Worm (Caenorhabditis elegans) whole organism, L1 larva: ENCODE data around the gene rab-6.1.

ENCODE experiments used
- C04F5.9 ChIP-seq: sonication (generic microtip); optimal IDR thresholded peaks from 2 replicates; lab custom pipeline; 2016; ENCODE audit warnings: missing genetic modification characterization, missing compliant biosample characterization
- C16A3.4 ChIP-seq: fragments of 150-350 bp; optimal IDR thresholded peaks from 2 replicates; lab custom pipeline; 2014; ENCODE audit warnings: missing biosample characterization, missing genetic modification characterization
- C34B4.2 ChIP-seq: sonication (generic microtip); optimal IDR thresholded peaks from 2 replicates; lab custom pipeline; 2017; ENCODE audit warnings: mild to moderate bottlenecking, missing genetic modification characterization, missing compliant biosample characterization
- F16B12.6 ChIP-seq: fragments of 150-350 bp; optimal IDR thresholded peaks from 2 replicates; lab custom pipeline; 2014; ENCODE audit warnings: missing biosample characterization, missing genetic modification characterization
- Y116A8C.19 ChIP-seq: sonication (generic microtip); optimal IDR thresholded peaks from 2 replicates; lab custom pipeline; 2016; ENCODE audit warnings: missing compliant biosample characterization, missing genetic modification characterization, borderline replicate concordance
- aha-1 ChIP-seq: fragments of 150-350 bp; optimal IDR thresholded peaks from 2 replicates; lab custom pipeline; 2014; ENCODE audit warnings: missing biosample characterization, missing genetic modification characterization
- alr-1 ChIP-seq: fragments of 200-800 bp; sonication (Bioruptor generic); optimal IDR thresholded peaks from 2 replicates; lab custom pipeline; 2018; ENCODE audit warnings: borderline replicate concordance, mild to moderate bottlenecking, missing genetic modification characterization, missing compliant biosample characterization
- ama-1 ChIP-seq: fragments of 150-350 bp; optimal IDR thresholded peaks from 2 replicates; lab custom pipeline; 2014
- blmp-1 ChIP-seq: fragments of 150-350 bp; optimal IDR thresholded peaks from 2 replicates; lab custom pipeline; 2014; ENCODE audit warnings: missing biosample characterization, missing genetic modification characterization
- ceh-63 ChIP-seq: fragments of 200-800 bp; sonication (Bioruptor generic); optimal IDR thresholded peaks from 2 replicates; lab custom pipeline; 2018; ENCODE audit warnings: mild to moderate bottlenecking, missing genetic modification characterization, missing compliant biosample characterization
- ceh-8 ChIP-seq: fragments of 200-800 bp; sonication (Bioruptor generic); optimal IDR thresholded peaks from 2 replicates; lab custom pipeline; 2018; ENCODE audit warnings: mild to moderate bottlenecking, missing genetic modification characterization, moderate library complexity, missing compliant biosample characterization
- ceh-88 ChIP-seq: fragments of 200-800 bp; sonication (Bioruptor generic); IDR thresholded peaks from 2 replicates; pipeline ENCODE4 v1.3.6; 2022; ENCODE audit warnings: missing genetic modification characterization, missing compliant biosample characterization
- dsc-1 ChIP-seq: sonication (generic microtip); optimal IDR thresholded peaks from 2 replicates; lab custom pipeline; 2016; ENCODE audit warnings: mild to moderate bottlenecking, missing genetic modification characterization, missing compliant biosample characterization
- efl-1 ChIP-seq, 4 experiments: fragments of 150-350 bp; optimal IDR thresholded peaks in 3 of 4; peaks in 1 of 4; 1 replicate in 1 of 4; 2 replicates in 3 of 4; lab custom pipeline; 2014; ENCODE audit warnings: missing biosample characterization in 2 of 4, missing genetic modification characterization in 2 of 4, missing genetic modification reagents in 2 of 4
- efl-3 ChIP-seq: fragments of 200-800 bp; sonication (Bioruptor generic); optimal IDR thresholded peaks from 2 replicates; lab custom pipeline; 2018; ENCODE audit warnings: mild to moderate bottlenecking, missing genetic modification characterization, missing compliant biosample characterization
- egl-27 ChIP-seq, 2 experiments: fragments of 150-350 bp in 1 of 2; sonication (generic microtip); optimal IDR thresholded peaks; 3 replicates each; lab custom pipeline; 2017 to 2018; ENCODE audit warnings: missing biosample characterization in 2 of 2, missing genetic modification characterization in 2 of 2, missing genetic modification reagents in 2 of 2
- elt-2 ChIP-seq: sonication (generic microtip); optimal IDR thresholded peaks from 2 replicates; lab custom pipeline; 2016; ENCODE audit warnings: missing genetic modification characterization, mild to moderate bottlenecking, inconsistent platforms, missing compliant biosample characterization, missing genetic modification reagents
- ets-5 ChIP-seq: fragments of 200-800 bp; sonication (Bioruptor generic); IDR thresholded peaks from 2 replicates; pipeline ENCODE4 v1.3.6; 2022; ENCODE audit warnings: missing genetic modification characterization, missing compliant biosample characterization
- fkh-4 ChIP-seq: sonication (generic microtip); optimal IDR thresholded peaks from 2 replicates; lab custom pipeline; 2016; ENCODE audit warnings: missing compliant biosample characterization, missing genetic modification characterization, borderline replicate concordance
- hlh-4 ChIP-seq: sonication (generic microtip); optimal IDR thresholded peaks from 2 replicates; lab custom pipeline; 2016; ENCODE audit warnings: mild to moderate bottlenecking, missing genetic modification characterization, missing compliant biosample characterization
- irx-1 ChIP-seq: sonication (generic microtip); optimal IDR thresholded peaks from 2 replicates; lab custom pipeline; 2016; ENCODE audit warnings: missing genetic modification characterization, missing compliant biosample characterization
- isw-1 ChIP-seq: fragments of 200-800 bp; sonication (Bioruptor generic); IDR thresholded peaks from 2 replicates; pipeline ENCODE4 v1.3.6; 2022; ENCODE audit warnings: missing genetic modification characterization, missing compliant biosample characterization
- jun-1 ChIP-seq: fragments of 150-350 bp; optimal IDR thresholded peaks from 2 replicates; lab custom pipeline; 2014; ENCODE audit warnings: missing biosample characterization, missing genetic modification reagents, missing genetic modification characterization
- lin-14 ChIP-seq: fragments of 200-800 bp; sonication (Bioruptor generic); optimal IDR thresholded peaks from 2 replicates; lab custom pipeline; 2018; ENCODE audit warnings: mild to moderate bottlenecking, missing genetic modification characterization, moderate library complexity, missing compliant biosample characterization
- lin-15B ChIP-seq: fragments of 150-350 bp; sonication (generic microtip); optimal IDR thresholded peaks from 3 replicates; lab custom pipeline; 2014; ENCODE audit warnings: missing biosample characterization, missing genetic modification characterization
- lir-3 ChIP-seq: sonication (generic microtip); optimal IDR thresholded peaks from 2 replicates; lab custom pipeline; 2016; ENCODE audit warnings: mild to moderate bottlenecking, missing genetic modification characterization, moderate library complexity, missing compliant biosample characterization; ENCODE audit not compliant: poor library complexity
- lsy-2 ChIP-seq, 2 experiments: fragments of 150-350 bp; optimal IDR thresholded peaks; 2 replicates each; lab custom pipeline; 2014; ENCODE audit warnings: missing biosample characterization in 2 of 2, missing genetic modification characterization in 2 of 2
- mdl-1 ChIP-seq, 2 experiments: fragments of 150-350 bp; optimal IDR thresholded peaks; 2 replicates each; lab custom pipeline; 2014 to 2017; ENCODE audit warnings: missing biosample characterization in 2 of 2, missing genetic modification characterization in 2 of 2, inconsistent platforms in 1 of 2
- mep-1 ChIP-seq: fragments of 150-350 bp; optimal IDR thresholded peaks from 2 replicates; lab custom pipeline; 2014; ENCODE audit warnings: missing biosample characterization, missing genetic modification characterization
- nhr-12 ChIP-seq: sonication (generic microtip); optimal IDR thresholded peaks from 2 replicates; lab custom pipeline; 2017; ENCODE audit warnings: missing biosample characterization, missing genetic modification characterization
- nhr-20 ChIP-seq: sonication (generic microtip); optimal IDR thresholded peaks from 2 replicates; lab custom pipeline; 2016; ENCODE audit warnings: mild to moderate bottlenecking, missing genetic modification characterization, missing compliant biosample characterization
- nhr-237 ChIP-seq: fragments of 150-350 bp; optimal IDR thresholded peaks from 2 replicates; lab custom pipeline; 2014; ENCODE audit warnings: missing biosample characterization, missing genetic modification characterization
- nhr-47 ChIP-seq: sonication (generic microtip); optimal IDR thresholded peaks from 2 replicates; lab custom pipeline; 2016; ENCODE audit warnings: mild to moderate bottlenecking, missing genetic modification characterization, moderate library complexity, missing compliant biosample characterization
- nhr-71 ChIP-seq: sonication (generic microtip); optimal IDR thresholded peaks from 2 replicates; lab custom pipeline; 2016; ENCODE audit warnings: mild to moderate bottlenecking, missing genetic modification characterization, moderate library complexity, missing compliant biosample characterization
- nhr-84 ChIP-seq: sonication (generic microtip); optimal IDR thresholded peaks from 2 replicates; lab custom pipeline; 2017; ENCODE audit warnings: missing biosample characterization, missing genetic modification characterization
- nhr-85 ChIP-seq: sonication (generic microtip); peaks from one replicate; lab custom pipeline; 2016; ENCODE audit warnings: missing genetic modification characterization, inconsistent platforms, missing compliant biosample characterization
- pqm-1 ChIP-seq: sonication (generic microtip); optimal IDR thresholded peaks from 3 replicates; lab custom pipeline; 2017; ENCODE audit warnings: missing biosample characterization, missing genetic modification characterization
- snu-23 ChIP-seq: sonication (generic microtip); optimal IDR thresholded peaks from 2 replicates; lab custom pipeline; 2016; ENCODE audit warnings: missing genetic modification characterization, missing compliant biosample characterization
- sox-4 ChIP-seq: sonication (generic microtip); optimal IDR thresholded peaks from 2 replicates; lab custom pipeline; 2016; ENCODE audit warnings: missing genetic modification characterization, missing compliant biosample characterization
- sptf-1 ChIP-seq: fragments of 150-350 bp; optimal IDR thresholded peaks from 2 replicates; lab custom pipeline; 2014; ENCODE audit warnings: missing biosample characterization, missing genetic modification characterization
- swsn-7 ChIP-seq: sonication (generic microtip); optimal IDR thresholded peaks from 2 replicates; lab custom pipeline; 2016; ENCODE audit warnings: missing genetic modification characterization, missing compliant biosample characterization
- tlp-1 ChIP-seq: fragments of 150-350 bp; optimal IDR thresholded peaks from 2 replicates; lab custom pipeline; 2014; ENCODE audit warnings: missing biosample characterization, missing genetic modification characterization
- unc-30 ChIP-seq: sonication (generic microtip); optimal IDR thresholded peaks from 2 replicates; lab custom pipeline; 2017; ENCODE audit warnings: missing biosample characterization, missing genetic modification characterization
- unc-62 ChIP-seq: fragments of 150-350 bp; optimal IDR thresholded peaks from 2 replicates; lab custom pipeline; 2014; ENCODE audit warnings: missing biosample characterization, missing genetic modification reagents, missing genetic modification characterization
- unc-86 ChIP-seq: sonication (generic microtip); optimal IDR thresholded peaks from 2 replicates; lab custom pipeline; 2016; ENCODE audit warnings: missing genetic modification characterization, missing compliant biosample characterization
- unc-98 ChIP-seq: fragments of 200-800 bp; sonication (Bioruptor generic); IDR thresholded peaks from 2 replicates; pipeline ENCODE4 v1.3.6; 2022; ENCODE audit warnings: missing genetic modification characterization, missing compliant biosample characterization
- xbp-1 ChIP-seq: sonication (generic microtip); optimal IDR thresholded peaks from 2 replicates; lab custom pipeline; 2016; ENCODE audit warnings: missing genetic modification characterization, missing compliant biosample characterization
- zag-1 ChIP-seq: fragments of 150-350 bp; optimal IDR thresholded peaks from 2 replicates; lab custom pipeline; 2014; ENCODE audit warnings: missing biosample characterization, missing genetic modification characterization
- zip-4 ChIP-seq: fragments of 200-800 bp; sonication (Bioruptor generic); optimal IDR thresholded peaks from 2 replicates; lab custom pipeline; 2018; ENCODE audit warnings: mild to moderate bottlenecking, missing genetic modification characterization, moderate library complexity, missing compliant biosample characterization
- ztf-11 ChIP-seq, 2 experiments: sonication (generic microtip); optimal IDR thresholded peaks; 2 replicates each; lab custom pipeline; 2016 to 2017; ENCODE audit warnings: missing genetic modification characterization in 2 of 2, missing biosample characterization in 1 of 2, missing compliant biosample characterization in 1 of 2
- ztf-4 ChIP-seq: fragments of 150-350 bp; optimal IDR thresholded peaks from 2 replicates; lab custom pipeline; 2014; ENCODE audit warnings: missing biosample characterization, missing genetic modification characterization

rab-6.1 gene

DNA sequence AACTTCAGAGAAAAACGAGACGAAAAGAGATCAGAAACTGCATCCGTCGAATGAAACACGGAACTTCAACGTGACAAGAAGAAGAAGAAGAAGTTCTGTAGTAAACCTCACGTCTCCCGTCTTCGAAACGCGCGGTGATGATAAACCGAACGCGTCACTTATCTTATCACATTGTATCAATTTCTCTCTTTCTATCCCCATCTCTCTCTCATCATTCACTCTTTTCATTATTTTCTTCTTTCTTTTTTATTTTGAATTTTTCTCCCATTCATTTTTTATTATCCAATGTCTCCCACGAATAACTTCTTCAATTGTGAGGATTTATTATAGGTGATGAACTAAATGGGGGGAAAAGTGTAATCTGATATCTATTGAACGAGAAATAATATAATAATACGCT is 18.9 kb downstream of the rab-6.1 start (continued):
- TF ChIP-seq efl-3: no peak
- TF ChIP-seq nhr-71 (tag; lab: Kevin White, UChicago): peak; percentile 69
- no peak for TF ChIP-seq C34B4.2
- peak; percentile 53 for TF ChIP-seq snu-23 (GFP tag; lab: Kevin White, UChicago)
- no peak for TF ChIP-seq fkh-4
- no peak for TF ChIP-seq zag-1 (tag; lab: Kevin White, UChicago)
- TF ChIP-seq mdl-1 (tag; optimal IDR thresholded peaks at IDR 0.05; lab: Kevin White, UChicago): peak in 1 of 2 experiments; percentile 55
- TF ChIP-seq lir-3 (tag; lab: Kevin White, UChicago): no peak
- TF ChIP-seq nhr-237 (tag; lab: Kevin White, UChicago): no peak
- peak; percentile 84 for TF ChIP-seq lin-14 (GFP tag; lab: Kevin White, UChicago)
- no peak for TF ChIP-seq F16B12.6 (tag; lab: Kevin White, UChicago)

DNA sequence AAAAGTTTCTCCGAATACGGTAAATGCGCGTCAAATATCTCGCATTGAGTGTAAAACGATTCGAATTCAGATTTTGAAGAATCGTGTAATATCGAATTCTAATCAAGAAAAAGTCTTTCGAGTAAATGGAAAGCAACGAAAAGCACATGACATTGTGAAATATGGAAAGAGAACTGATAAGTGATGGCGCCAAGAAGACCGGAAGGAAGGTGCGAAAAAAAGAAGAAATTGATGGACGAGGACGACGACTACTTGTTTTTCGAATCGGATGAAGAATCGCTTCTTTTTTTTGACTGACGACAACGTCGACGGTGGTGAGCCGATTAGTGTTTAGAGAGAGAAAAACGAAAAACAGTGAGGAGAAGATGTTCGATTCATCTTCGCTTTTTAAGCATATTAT is 19.8 kb downstream of the rab-6.1 start:
- TF ChIP-seq nhr-47 (tag; lab: Kevin White, UChicago): no peak
- TF ChIP-seq isw-1 (GFP tag; lab: Robert Waterston, UW): no peak
- TF ChIP-seq nhr-20 (tag; lab: Kevin White, UChicago): peak; percentile 8
- TF ChIP-seq nhr-84 (tag; lab: Kevin White, UChicago): no peak
- no peak for TF ChIP-seq jun-1 (tag; lab: Kevin White, UChicago)
- TF ChIP-seq lin-15B (tag; lab: Kevin White, UChicago): no peak
- no peak for TF ChIP-seq sox-4 (tag; lab: Kevin White, UChicago)
- no peak for TF ChIP-seq nhr-12 (tag; lab: Kevin White, UChicago)
- TF ChIP-seq zag-1 (tag; lab: Kevin White, UChicago): no peak
- TF ChIP-seq elt-2 (tag; lab: Kevin White, UChicago): peak; percentile 41
- no peak for TF ChIP-seq sptf-1
- no peak for TF ChIP-seq unc-62 (GFP tag; lab: Kevin White, UChicago)
- TF ChIP-seq ceh-8 (GFP tag; lab: Kevin White, UChicago): no peak
- no peak for TF ChIP-seq fkh-4
- no peak for TF ChIP-seq ceh-63 (GFP tag; lab: Kevin White, UChicago)
- no peak for TF ChIP-seq zip-4 (GFP tag; lab: Kevin White, UChicago)
- TF ChIP-seq efl-3: no peak
- no peak for TF ChIP-seq ama-1 (lab: Kevin White, UChicago)
- TF ChIP-seq mdl-1 (tag; optimal IDR thresholded peaks at IDR 0.05; lab: Kevin White, UChicago): peak in 1 of 2 experiments; percentile 44
- TF ChIP-seq irx-1 (tag; lab: Kevin White, UChicago): no peak
- no peak for TF ChIP-seq ztf-4 (tag; lab: Kevin White, UChicago)
- no peak for TF ChIP-seq mep-1 (tag; lab: Kevin White, UChicago)
- no peak for TF ChIP-seq hlh-4 (tag; lab: Kevin White, UChicago)
- no peak for TF ChIP-seq ztf-11 (tag; optimal IDR thresholded peaks at IDR 0.05; lab: Kevin White, UChicago)
- no peak for TF ChIP-seq C34B4.2
- TF ChIP-seq lsy-2 (tag; optimal IDR thresholded peaks at IDR 0.05; lab: Kevin White, UChicago): no peak
- TF ChIP-seq C16A3.4 (tag; lab: Kevin White, UChicago): no peak
- no peak for TF ChIP-seq xbp-1 (tag; lab: Kevin White, UChicago)
- no peak for TF ChIP-seq Y116A8C.19 (tag; lab: Kevin White, UChicago)
- no peak for TF ChIP-seq egl-27 (tag; optimal IDR thresholded peaks at IDR 0.05; lab: Kevin White, UChicago)
- TF ChIP-seq unc-86 (tag; lab: Kevin White, UChicago): no peak
- peak; percentile 92 for TF ChIP-seq blmp-1 (tag; lab: Kevin White, UChicago)
- TF ChIP-seq nhr-85 (tag; lab: Kevin White, UChicago): peak; percentile 49
- no peak for TF ChIP-seq swsn-7 (tag; lab: Kevin White, UChicago)
- no peak for TF ChIP-seq unc-98 (GFP tag; lab: Robert Waterston, UW)
- TF ChIP-seq nhr-237 (tag; lab: Kevin White, UChicago): no peak
- TF ChIP-seq ceh-88 (GFP tag; lab: Robert Waterston, UW): no peak
- no peak for TF ChIP-seq F16B12.6 (tag; lab: Kevin White, UChicago)
- TF ChIP-seq pqm-1 (tag; lab: Kevin White, UChicago): no peak
- no peak for TF ChIP-seq ets-5 (GFP tag; lab: Robert Waterston, UW)
- TF ChIP-seq C04F5.9 (tag; lab: Kevin White, UChicago): no peak
- TF ChIP-seq unc-30 (tag; lab: Kevin White, UChicago): no peak
- no peak for TF ChIP-seq tlp-1 (tag; lab: Kevin White, UChicago)
- peak; percentile 4 for TF ChIP-seq dsc-1
- TF ChIP-seq alr-1 (tag; lab: Kevin White, UChicago): no peak
- no peak for TF ChIP-seq aha-1 (tag; lab: Kevin White, UChicago)
- no peak for TF ChIP-seq efl-1 (optimal IDR thresholded peaks at IDR 0.05; lab: Kevin White, UChicago)
- TF ChIP-seq efl-1 (GFP tag; optimal IDR thresholded peaks at IDR 0.05 in 1 of 2; lab: Kevin White, UChicago): peak in 1 of 2 experiments; percentile 76
